Fruit fly (Drosophila melanogaster) whole organism, embryonic: ENCODE results near the gene CG33664.
A peak's percentile ranks its signal among the peaks of the same experiment; 100 is the strongest.

Experiments used
- Atf6 ChIP-seq: fragments of 200-800 bp; sonication (Bioruptor generic); IDR thresholded peaks from 2 replicates; pipeline ENCODE4 v1.3.6; 2022; ENCODE audit warnings: missing biosample characterization, missing genetic modification characterization
- C15 ChIP-seq: fragments of 200-800 bp; sonication (Bioruptor generic); IDR thresholded peaks from 3 replicates; pipeline ENCODE4 v1.3.6; 2022; ENCODE audit warnings: missing biosample characterization, missing genetic modification characterization
- CG10321 ChIP-seq: fragments of 200-800 bp; sonication (Bioruptor generic); IDR thresholded peaks from 2 replicates; pipeline ENCODE4 v1.3.6; 2022; ENCODE audit warnings: missing biosample characterization, missing genetic modification characterization
- CG11085 ChIP-seq: fragments of 200-800 bp; sonication (Bioruptor generic); IDR thresholded peaks from 2 replicates; pipeline ENCODE4 v1.3.6; 2022; ENCODE audit warnings: missing biosample characterization, missing genetic modification characterization
- CG11723 ChIP-seq: fragments of 200-800 bp; sonication (Bioruptor generic); optimal IDR thresholded peaks from 2 replicates; lab custom pipeline; 2017; ENCODE audit warnings: missing biosample characterization, mild to moderate bottlenecking, missing genetic modification characterization
- CG12236 ChIP-seq: fragments of 200-800 bp; sonication (Bioruptor generic); optimal IDR thresholded peaks from 2 replicates; lab custom pipeline; 2016; ENCODE audit warnings: missing biosample characterization, missing genetic modification characterization
- CG15011 ChIP-seq: fragments of 200-800 bp; sonication (Bioruptor generic); optimal IDR thresholded peaks from 3 replicates; lab custom pipeline; 2018; ENCODE audit warnings: missing biosample characterization, mild to moderate bottlenecking, missing genetic modification characterization
- CG15696 ChIP-seq: fragments of 200-800 bp; sonication (Bioruptor generic); optimal IDR thresholded peaks from 2 replicates; lab custom pipeline; 2019; ENCODE audit warnings: missing biosample characterization, mild to moderate bottlenecking, missing genetic modification characterization, moderate library complexity
- CG18599 ChIP-seq: fragments of 200-800 bp; sonication (Bioruptor generic); optimal IDR thresholded peaks from 3 replicates; lab custom pipeline; 2017; ENCODE audit warnings: missing biosample characterization, missing genetic modification characterization, mild to moderate bottlenecking, moderate library complexity, missing genetic modification reagents
- CG2199 ChIP-seq: fragments of 200-800 bp; sonication (Bioruptor generic); IDR thresholded peaks from 3 replicates; pipeline ENCODE4 v1.3.6; 2022; ENCODE audit warnings: missing biosample characterization, missing genetic modification characterization
- CG30431 ChIP-seq: fragments of 200-800 bp; sonication (Bioruptor generic); optimal IDR thresholded peaks from 2 replicates; lab custom pipeline; 2017; ENCODE audit warnings: missing biosample characterization, missing genetic modification characterization
- CG31224 ChIP-seq: fragments of 200-800 bp; sonication (Bioruptor generic); IDR thresholded peaks from 2 replicates; pipeline ENCODE4 v1.3.6; 2022; ENCODE audit warnings: missing biosample characterization, missing genetic modification characterization
- CG31388 ChIP-seq: fragments of 200-800 bp; sonication (Bioruptor generic); optimal IDR thresholded peaks from 2 replicates; lab custom pipeline; 2016; ENCODE audit warnings: missing biosample characterization, missing genetic modification characterization
- CG32532 ChIP-seq: fragments of 200-800 bp; sonication (Bioruptor generic); IDR thresholded peaks from 2 replicates; pipeline ENCODE4 v1.3.6; 2022; ENCODE audit warnings: missing biosample characterization, missing genetic modification characterization
- CG33213 ChIP-seq: fragments of 200-800 bp; sonication (Bioruptor generic); optimal IDR thresholded peaks from 3 replicates; lab custom pipeline; 2016; ENCODE audit warnings: missing biosample characterization, missing genetic modification characterization
- CG3407 ChIP-seq: fragments of 200-800 bp; sonication (Bioruptor generic); optimal IDR thresholded peaks from 2 replicates; lab custom pipeline; 2018; ENCODE audit warnings: missing biosample characterization, mild to moderate bottlenecking, missing genetic modification characterization
- CG3838 ChIP-seq: fragments of 200-800 bp; sonication (Bioruptor generic); optimal IDR thresholded peaks from 3 replicates; lab custom pipeline; 2016; ENCODE audit warnings: missing biosample characterization, missing genetic modification characterization
- CG4424 ChIP-seq: fragments of 200-800 bp; sonication (Bioruptor generic); optimal IDR thresholded peaks from 3 replicates; lab custom pipeline; 2016; ENCODE audit warnings: missing biosample characterization, missing genetic modification characterization
- CG5953 ChIP-seq: fragments of 200-800 bp; sonication (Bioruptor generic); IDR thresholded peaks from 2 replicates; pipeline ENCODE4 v1.3.6; 2022; ENCODE audit warnings: missing biosample characterization, missing genetic modification characterization
- CG7839 ChIP-seq: fragments of 200-800 bp; sonication (Bioruptor generic); optimal IDR thresholded peaks from 3 replicates; lab custom pipeline; 2018; ENCODE audit warnings: missing biosample characterization, mild to moderate bottlenecking, missing genetic modification characterization, moderate library complexity
- CG7987 ChIP-seq: fragments of 200-800 bp; sonication (Bioruptor generic); optimal IDR thresholded peaks from 2 replicates; lab custom pipeline; 2018; ENCODE audit warnings: missing biosample characterization, mild to moderate bottlenecking, missing genetic modification characterization, moderate library complexity
- CG8924 ChIP-seq: fragments of 200-800 bp; optimal IDR thresholded peaks from 3 replicates; lab custom pipeline; 2019; ENCODE audit warnings: missing biosample characterization, mild to moderate bottlenecking, missing genetic modification characterization, moderate library complexity
- CkIIα-i1 ChIP-seq: fragments of 200-800 bp; sonication (Bioruptor generic); IDR thresholded peaks from 2 replicates; pipeline ENCODE4 v1.3.6; 2022; ENCODE audit warnings: missing biosample characterization, missing genetic modification characterization
- D19B ChIP-seq: fragments of 200-800 bp; sonication (Bioruptor generic); optimal IDR thresholded peaks from 2 replicates; lab custom pipeline; 2017; ENCODE audit warnings: missing biosample characterization, mild to moderate bottlenecking, missing genetic modification characterization
- Dbx ChIP-seq: fragments of 200-800 bp; sonication (Bioruptor generic); IDR thresholded peaks from 3 replicates; pipeline ENCODE4 v1.3.6; 2022; ENCODE audit warnings: missing biosample characterization, missing genetic modification characterization
- H2.0 ChIP-seq: fragments of 200-800 bp; sonication (Bioruptor generic); IDR thresholded peaks from 2 replicates; pipeline ENCODE4 v1.3.6; 2022; ENCODE audit warnings: missing biosample characterization, missing genetic modification characterization
- HHEX ChIP-seq: fragments of 200-800 bp; sonication (Bioruptor generic); optimal IDR thresholded peaks from 3 replicates; lab custom pipeline; 2017; ENCODE audit warnings: missing biosample characterization, mild to moderate bottlenecking, missing genetic modification characterization, missing genetic modification reagents
- Hand ChIP-seq: fragments of 200-800 bp; sonication (Bioruptor generic); optimal IDR thresholded peaks from 2 replicates; lab custom pipeline; 2017; ENCODE audit warnings: mild to moderate bottlenecking, missing biosample characterization, missing genetic modification reagents, missing genetic modification characterization
- Hr39 ChIP-seq: fragments of >200 bp; optimal IDR thresholded peaks from 2 replicates; lab custom pipeline; 2017
- Hr51 ChIP-seq, 2 experiments: fragments of 200-800 bp; sonication (Bioruptor generic); optimal IDR thresholded peaks; 2 replicates in 1 of 2; 3 replicates in 1 of 2; lab custom pipeline; 2016 to 2018; ENCODE audit warnings: missing biosample characterization in 2 of 2, missing genetic modification characterization in 2 of 2, mild to moderate bottlenecking in 1 of 2, moderate library complexity in 1 of 2
- NC2β ChIP-seq: fragments of 200-800 bp; sonication (Bioruptor generic); optimal IDR thresholded peaks from 2 replicates; lab custom pipeline; 2016; ENCODE audit warnings: missing biosample characterization, missing genetic modification characterization
- Neu2 ChIP-seq: fragments of 200-800 bp; sonication (Bioruptor generic); optimal IDR thresholded peaks from 3 replicates; lab custom pipeline; 2016; ENCODE audit warnings: missing biosample characterization, missing genetic modification characterization, borderline replicate concordance
- Six4 ChIP-seq: fragments of 200-800 bp; sonication (Bioruptor generic); optimal IDR thresholded peaks from 2 replicates; lab custom pipeline; 2016; ENCODE audit warnings: missing biosample characterization, missing genetic modification characterization
- Spps ChIP-seq: fragments of 200-800 bp; sonication (Bioruptor generic); optimal IDR thresholded peaks from 2 replicates; lab custom pipeline; 2018; ENCODE audit warnings: missing biosample characterization, mild to moderate bottlenecking, missing genetic modification characterization
- ara ChIP-seq: fragments of 200-800 bp; sonication (Bioruptor generic); IDR thresholded peaks from 2 replicates; pipeline ENCODE4 v1.3.6; 2022; ENCODE audit warnings: missing biosample characterization, missing genetic modification characterization
- bcd ChIP-seq: fragments of 200-800 bp; sonication (Bioruptor generic); optimal IDR thresholded peaks from 2 replicates; lab custom pipeline; 2017; ENCODE audit warnings: missing biosample characterization, mild to moderate bottlenecking, missing genetic modification characterization
- cwo ChIP-seq: fragments of 200-800 bp; sonication (Bioruptor generic); optimal IDR thresholded peaks from 3 replicates; lab custom pipeline; 2017; ENCODE audit warnings: missing biosample characterization, missing genetic modification characterization, mild to moderate bottlenecking, moderate library complexity, missing genetic modification reagents
- dimm ChIP-seq: fragments of 200-800 bp; sonication (Bioruptor generic); IDR thresholded peaks from 2 replicates; pipeline ENCODE4 v1.3.6; 2022; ENCODE audit warnings: missing biosample characterization, missing genetic modification characterization
- h ChIP-seq: fragments of >200 bp; optimal IDR thresholded peaks from 2 replicates; lab custom pipeline; 2017
- hb ChIP-seq: fragments of 200-800 bp; sonication (Bioruptor generic); IDR thresholded peaks from 3 replicates; pipeline ENCODE4 v1.3.6; 2022; ENCODE audit warnings: missing biosample characterization, missing genetic modification characterization; ENCODE audit not compliant: partially characterized antibody
- hth ChIP-seq: fragments of >200 bp; optimal IDR thresholded peaks from 2 replicates; lab custom pipeline; 2017; ENCODE audit warnings: inconsistent platforms
- lola ChIP-seq, 3 experiments: fragments of >200 bp in 2 of 3; fragments of 200-800 bp in 1 of 3; sonication (Bioruptor generic) in 1 of 3; optimal IDR thresholded peaks; 2 replicates each; lab custom pipeline; 2017 to 2019; ENCODE audit warnings: missing biosample characterization in 3 of 3, missing genetic modification characterization in 3 of 3, mild to moderate bottlenecking in 1 of 3, moderate library complexity in 1 of 3
- maf-S ChIP-seq: fragments of 200-800 bp; sonication (Bioruptor generic); optimal IDR thresholded peaks from 2 replicates; lab custom pipeline; 2016; ENCODE audit warnings: missing biosample characterization, missing genetic modification characterization
- nau ChIP-seq: fragments of 200-800 bp; sonication (Bioruptor generic); optimal IDR thresholded peaks from 3 replicates; lab custom pipeline; 2017; ENCODE audit warnings: missing biosample characterization, mild to moderate bottlenecking, missing genetic modification characterization, missing genetic modification reagents
- schlank ChIP-seq: fragments of 200-800 bp; sonication (Bioruptor generic); optimal IDR thresholded peaks from 2 replicates; lab custom pipeline; 2018; ENCODE audit warnings: missing biosample characterization, mild to moderate bottlenecking, missing genetic modification characterization
- sd ChIP-seq: fragments of 200-800 bp; sonication (Bioruptor generic); optimal IDR thresholded peaks from 3 replicates; lab custom pipeline; 2018; ENCODE audit warnings: missing biosample characterization, mild to moderate bottlenecking, missing genetic modification characterization, moderate library complexity
- seq ChIP-seq: fragments of 200-800 bp; sonication (Bioruptor generic); IDR thresholded peaks from 2 replicates; pipeline ENCODE4 v1.3.6; 2022; ENCODE audit warnings: missing biosample characterization, missing genetic modification characterization
- shn ChIP-seq: fragments of 200-800 bp; sonication (Bioruptor generic); optimal IDR thresholded peaks from 3 replicates; lab custom pipeline; 2016; ENCODE audit warnings: missing biosample characterization, missing genetic modification characterization
- sna ChIP-seq: fragments of 200-800 bp; sonication (Bioruptor generic); IDR thresholded peaks from 2 replicates; pipeline ENCODE4 v1.3.6; 2022; ENCODE audit warnings: missing biosample characterization, missing genetic modification characterization; ENCODE audit not compliant: partially characterized antibody
- unc-4 ChIP-seq: fragments of 200-800 bp; sonication (Bioruptor generic); IDR thresholded peaks from 2 replicates; pipeline ENCODE4 v1.3.6; 2022; ENCODE audit warnings: missing biosample characterization, missing genetic modification characterization; ENCODE audit not compliant: partially characterized antibody
- usp ChIP-seq: fragments of >200 bp; optimal IDR thresholded peaks from 2 replicates; lab custom pipeline; 2017; ENCODE audit warnings: missing biosample characterization, missing genetic modification characterization
- wdn ChIP-seq: fragments of 200-800 bp; sonication (Bioruptor generic); IDR thresholded peaks from 2 replicates; pipeline ENCODE4 v1.3.6; 2022; ENCODE audit warnings: missing biosample characterization, missing genetic modification characterization

Gene CG33664

dm6 chrX:6346926-6347367 is 37.1 kb upstream of the CG33664 start, which contains the start of gene CG3847 (continued):
- TF ChIP-seq CG10321 (GFP tag; lab: Robert Waterston, UW) (peak; percentile 56; the same call in 1 of the 2 replicates), CG15696 (tag; lab: Kevin White, UChicago) (no peak), unc-4 (GFP tag; lab: Robert Waterston, UW) (peak; percentile 69), Hr51 (GFP tag; optimal IDR thresholded peaks at IDR 0.05; lab: Kevin White, UChicago) (peak in 1 of 2 experiments; percentile 54), CG12236 (GFP tag; lab: Kevin White, UChicago) (no peak), CG15011 (GFP tag; lab: Kevin White, UChicago) (no peak), h (lab: Kevin White, UChicago) (no peak), Neu2 (peak; percentile 94), HHEX (GFP tag; lab: Kevin White, UChicago) (no peak), schlank (tag; lab: Kevin White, UChicago) (no peak), cwo (GFP tag; lab: Kevin White, UChicago) (no peak), bcd (GFP tag; lab: Kevin White, UChicago) (peak; percentile 30), CG18599 (peak; percentile 58), Six4 (GFP tag; lab: Kevin White, UChicago) (no peak), sna (peak; percentile 46; the same call in 1 of the 2 replicates), lola (GFP tag; optimal IDR thresholded peaks at IDR 0.05; lab: Kevin White, UChicago) (peak in 1 of 3 experiments; percentile 3), usp (no peak), CG3838 (GFP tag; lab: Kevin White, UChicago) (no peak), CG31388 (GFP tag; lab: Kevin White, UChicago) (no peak), Dbx (GFP tag; lab: Robert Waterston, UW) (peak; percentile 52; the same call in 2 of the 3 replicates), CG3407 (GFP tag; lab: Kevin White, UChicago) (no peak), dimm (GFP tag; lab: Robert Waterston, UW) (no peak), shn (GFP tag; lab: Kevin White, UChicago) (peak; percentile 48), D19B (GFP tag; lab: Kevin White, UChicago) (no peak), hb (no peak), CG33213 (peak; percentile 78), CG31224 (GFP tag; lab: Robert Waterston, UW) (no peak), sd (peak; percentile 39), CG30431 (GFP tag; lab: Kevin White, UChicago) (no peak), Spps (tag; lab: Kevin White, UChicago) (no peak), CG5953 (no peak), seq (no peak), Atf6 (no peak), CG2199 (GFP tag; lab: Robert Waterston, UW) (no peak), ara (GFP tag; lab: Robert Waterston, UW) (no peak), CG32532 (GFP tag; lab: Robert Waterston, UW) (peak; percentile 44), hth (lab: Kevin White, UChicago) (no peak), CkIIα-i1 (GFP tag; lab: Robert Waterston, UW) (no peak), CG7839 (peak; percentile 8), CG11723 (GFP tag; lab: Kevin White, UChicago) (no peak), C15 (GFP tag; lab: Robert Waterston, UW) (no peak), CG8924 (peak; percentile 36), maf-S (GFP tag; lab: Kevin White, UChicago) (peak; percentile 34), wdn (GFP tag; lab: Robert Waterston, UW) (0 out of 2 replicates have a peak, but pooled peaks have one; percentile 25), nau (GFP tag; lab: Kevin White, UChicago) (peak; percentile 11), Hr39 (lab: Kevin White, UChicago) (no peak), CG4424 (GFP tag; lab: Kevin White, UChicago) (no peak), CG11085 (GFP tag; lab: Robert Waterston, UW) (no peak), H2.0 (GFP tag; lab: Robert Waterston, UW) (peak; percentile 34; the same call in 1 of the 2 replicates), CG7987 (GFP tag; lab: Kevin White, UChicago) (peak; percentile 37), Hand (GFP tag; lab: Kevin White, UChicago) (no peak), NC2β (GFP tag; lab: Kevin White, UChicago) (peak; percentile 58)
